Worm (Caenorhabditis elegans): Measurements from ENCODE around the gene F39F10.3.
A peak's percentile ranks its signal among the peaks of the same experiment; 100 is the strongest.

Gene F39F10.3

DNA sequence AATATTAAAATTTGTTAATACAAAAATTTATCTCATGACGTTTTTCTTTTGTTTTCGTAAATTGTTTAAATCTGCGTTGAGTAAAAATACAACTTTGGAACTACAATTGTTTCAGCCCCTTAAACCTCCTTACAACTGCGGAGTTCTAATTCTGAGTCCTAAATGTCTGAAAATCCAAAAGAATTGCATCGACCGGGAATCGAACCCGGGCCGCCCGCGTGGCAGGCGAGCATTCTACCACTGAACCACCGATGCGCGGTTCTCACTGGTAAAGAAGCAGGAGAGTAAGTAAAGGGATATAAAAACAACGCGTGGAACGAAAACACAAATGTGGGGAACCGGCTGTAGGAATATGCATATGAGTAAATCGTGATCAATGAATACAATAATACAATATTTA lies 36.3 kb downstream of the F39F10.3 start (continued):
- TF ChIP-seq sup-37 (GFP tag; optimal IDR thresholded peaks at IDR 0.05) (no peak), ceh-8 (GFP tag; optimal IDR thresholded peaks at IDR 0.05) (peak; percentile 11), F16B12.6 (tag; optimal IDR thresholded peaks at IDR 0.05) (no peak), skn-1 (tag; optimal IDR thresholded peaks at IDR 0.05) (peak; percentile 16), nhr-19 (GFP tag; conservative IDR thresholded peaks at IDR 0.05) (peak; percentile 41), egl-13 (tag; optimal IDR thresholded peaks at IDR 0.05) (peak; percentile 49), sptf-1 (tag; optimal IDR thresholded peaks at IDR 0.05) (no peak), nhr-20 (tag; optimal IDR thresholded peaks at IDR 0.05) (peak; percentile 26), zip-4 (GFP tag; optimal IDR thresholded peaks at IDR 0.05) (no peak), unc-130 (tag; optimal IDR thresholded peaks at IDR 0.05) (no peak), unc-62 (GFP tag; optimal IDR thresholded peaks at IDR 0.05) (no peak), ama-1 (optimal IDR thresholded peaks at IDR 0.05) (no peak), snu-23 (GFP tag; optimal IDR thresholded peaks at IDR 0.05) (peak; percentile 50), nhr-90 (tag; optimal IDR thresholded peaks at IDR 0.05; ENCODE audit: poor library complexity) (peak; percentile 40), rnt-1 (tag; optimal IDR thresholded peaks at IDR 0.05) (peak; percentile 44), tbx-2 (tag; optimal IDR thresholded peaks at IDR 0.05) (no peak), aha-1 (tag; optimal IDR thresholded peaks at IDR 0.05) (no peak), ceh-63 (GFP tag; optimal IDR thresholded peaks at IDR 0.05) (no peak), pag-3 (tag; optimal IDR thresholded peaks at IDR 0.05; ENCODE audit: borderline replicate concordance, insufficient read depth) (no peak), lir-3 (tag; optimal IDR thresholded peaks at IDR 0.05; ENCODE audit: poor library complexity) (no peak), aly-2 (tag; optimal IDR thresholded peaks at IDR 0.05) (no peak), ceh-88 (GFP tag; IDR thresholded peaks at IDR 0.05) (no peak), C34B4.2 (tag; optimal IDR thresholded peaks at IDR 0.05) (no peak), nhr-76 (tag; optimal IDR thresholded peaks at IDR 0.05) (no peak), nhr-47 (tag; optimal IDR thresholded peaks at IDR 0.05) (peak; percentile 61), ztf-4 (tag; optimal IDR thresholded peaks at IDR 0.05) (no peak), C04F5.9 (tag; optimal IDR thresholded peaks at IDR 0.05) (no peak), egl-27 (tag; optimal IDR thresholded peaks at IDR 0.05) (no peak), lin-39 (tag; optimal IDR thresholded peaks at IDR 0.05) (no peak), mab-9 (GFP tag; IDR thresholded peaks at IDR 0.05) (no peak), lsy-2 (tag; optimal IDR thresholded peaks at IDR 0.05) (no peak), unc-86 (tag; optimal IDR thresholded peaks at IDR 0.05) (peak; percentile 20), fkh-10 (GFP tag; optimal IDR thresholded peaks at IDR 0.05) (peak; percentile 29), lin-35 (GFP tag; optimal IDR thresholded peaks at IDR 0.05) (peak; percentile 23 to 34), efl-1 (optimal IDR thresholded peaks at IDR 0.05) (no peak), efl-1 (GFP tag; optimal IDR thresholded peaks at IDR 0.05 in 1 of 2) (no peak), nhr-77 (tag; optimal IDR thresholded peaks at IDR 0.05) (no peak), sox-4 (tag; optimal IDR thresholded peaks at IDR 0.05) (no peak), nhr-11 (tag; optimal IDR thresholded peaks at IDR 0.05) (no peak)

DNA sequence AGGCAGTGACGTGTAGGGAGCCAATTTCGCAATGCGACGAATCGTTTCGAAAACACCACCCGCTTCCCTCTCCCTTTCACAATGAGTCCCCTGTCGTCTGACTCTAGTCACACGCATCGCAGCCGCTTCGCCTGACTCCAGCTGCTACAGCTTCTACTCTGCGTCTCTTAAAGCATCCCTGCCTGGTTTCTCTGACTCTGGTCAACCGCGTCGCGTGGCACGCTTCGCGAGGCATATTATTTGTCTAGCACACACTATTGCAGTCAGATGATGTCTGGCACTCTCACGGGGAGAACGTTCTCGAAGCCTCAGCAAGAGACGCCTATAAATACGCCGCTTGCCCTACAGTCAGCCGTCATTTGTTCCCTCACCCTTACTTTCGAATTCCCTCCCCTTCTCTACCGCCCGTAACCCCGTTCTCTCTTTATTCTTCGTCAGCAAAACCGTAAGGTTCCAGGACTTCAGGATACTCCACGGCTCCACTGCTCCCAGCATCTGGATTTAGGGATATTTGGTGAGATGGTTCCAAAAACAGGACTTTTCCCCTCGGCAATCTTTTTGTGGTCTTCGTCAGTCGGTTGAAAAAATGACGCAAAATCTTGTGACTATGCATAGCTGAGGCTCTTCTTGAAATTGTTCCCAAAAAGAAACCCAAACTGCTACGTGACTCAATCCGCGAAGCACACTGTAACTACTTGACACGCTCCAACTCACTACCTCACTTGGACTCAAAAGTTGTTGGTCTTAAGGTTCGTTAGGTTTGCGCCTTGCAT lies 38.0 kb downstream of the F39F10.3 start:
- no peak for TF ChIP-seq hlh-17 (GFP tag; optimal IDR thresholded peaks at IDR 0.05; ENCODE audit: borderline replicate concordance)
- peak; percentile 91 for TF ChIP-seq zag-1 (tag; optimal IDR thresholded peaks at IDR 0.05)
- peak; percentile 19 for TF ChIP-seq fkh-4 (tag; optimal IDR thresholded peaks at IDR 0.05; ENCODE audit: borderline replicate concordance)
- peak; percentile 99 for TF ChIP-seq nhr-77 (tag; optimal IDR thresholded peaks at IDR 0.05)
- peak; percentile 79 for TF ChIP-seq lin-39 (tag; optimal IDR thresholded peaks at IDR 0.05)
- peak; percentile 91 for TF ChIP-seq ceh-88 (GFP tag; IDR thresholded peaks at IDR 0.05)
- peak; percentile 86 for TF ChIP-seq lir-3 (tag; optimal IDR thresholded peaks at IDR 0.05; ENCODE audit: poor library complexity)
- no peak for TF ChIP-seq F16B12.6 (tag; optimal IDR thresholded peaks at IDR 0.05)
- TF ChIP-seq jun-1 (tag; optimal IDR thresholded peaks at IDR 0.05) = peak; percentile 99
- TF ChIP-seq nhr-90 (tag; optimal IDR thresholded peaks at IDR 0.05; ENCODE audit: poor library complexity) = peak; percentile 97
- peak; percentile 90 for TF ChIP-seq sox-4 (tag; optimal IDR thresholded peaks at IDR 0.05)
- TF ChIP-seq nhr-28 (tag; optimal IDR thresholded peaks at IDR 0.05) = peak; percentile 47
- TF ChIP-seq nhr-237 (tag; optimal IDR thresholded peaks at IDR 0.05) = peak; percentile 94
- TF ChIP-seq nhr-71 (tag; optimal IDR thresholded peaks at IDR 0.05) = peak; percentile 100
- TF ChIP-seq pqm-1 (tag; optimal IDR thresholded peaks at IDR 0.05) = peak; percentile 50
- no peak for TF ChIP-seq hlh-4 (tag; optimal IDR thresholded peaks at IDR 0.05)
- TF ChIP-seq pag-3 (tag; optimal IDR thresholded peaks at IDR 0.05; ENCODE audit: borderline replicate concordance, insufficient read depth) = no peak
- peak; percentile 97 for TF ChIP-seq C16A3.4 (tag; optimal IDR thresholded peaks at IDR 0.05)
- TF ChIP-seq elt-2 (tag; optimal IDR thresholded peaks at IDR 0.05) = peak; percentile 82
- peak; percentile 89 for TF ChIP-seq nhr-76 (tag; optimal IDR thresholded peaks at IDR 0.05)
- TF ChIP-seq lin-14 (GFP tag; optimal IDR thresholded peaks at IDR 0.05) = peak; percentile 99
- no peak for TF ChIP-seq unc-62 (GFP tag; optimal IDR thresholded peaks at IDR 0.05)

Measured in whole organism, L1 larva.